Fruit fly (Drosophila melanogaster) whole organism, wandering third instar larva: ENCODE results near the gene mib1.

Experiments
- Abd-B ChIP-seq: fragments of >200 bp; optimal IDR thresholded peaks from 2 replicates; lab custom pipeline; 2017; ENCODE audit warnings: missing biosample characterization, missing genetic modification characterization
- CG32264 ChIP-seq: fragments of 200-800 bp; sonication (Bioruptor generic); optimal IDR thresholded peaks from 2 replicates; lab custom pipeline; 2016; ENCODE audit warnings: missing biosample characterization, missing genetic modification characterization
- CG9705 ChIP-seq: fragments of 200-800 bp; sonication (Bioruptor generic); optimal IDR thresholded peaks from 2 replicates; lab custom pipeline; 2018; ENCODE audit warnings: missing biosample characterization, mild to moderate bottlenecking, missing genetic modification characterization
- CrebA ChIP-seq: fragments of 200-800 bp; sonication (Bioruptor generic); optimal IDR thresholded peaks from 2 replicates; lab custom pipeline; 2016; ENCODE audit warnings: missing biosample characterization, mild to moderate bottlenecking, missing genetic modification characterization, borderline replicate concordance
- Dfd ChIP-seq: fragments of >200 bp; optimal IDR thresholded peaks from 2 replicates; lab custom pipeline; 2017; ENCODE audit warnings: missing biosample characterization, missing genetic modification characterization
- Dif ChIP-seq: fragments of 200-275, 200-300 bp; sonication (Bioruptor generic); optimal IDR thresholded peaks from 2 replicates; lab custom pipeline; 2018; ENCODE audit warnings: missing biosample characterization, missing genetic modification characterization; ENCODE audit not compliant: partially characterized antibody
- GATAd ChIP-seq: sonication (Bioruptor generic); optimal IDR thresholded peaks from 2 replicates; lab custom pipeline; 2016; ENCODE audit warnings: missing biosample characterization, missing genetic modification characterization
- HLH106 ChIP-seq: fragments of 200-800 bp; optimal IDR thresholded peaks from 3 replicates; lab custom pipeline; 2019; ENCODE audit warnings: missing biosample characterization, mild to moderate bottlenecking, missing genetic modification characterization, moderate library complexity
- Hnf4 ChIP-seq: fragments of 200-800 bp; sonication (Bioruptor generic); optimal IDR thresholded peaks from 2 replicates; lab custom pipeline; 2016; ENCODE audit warnings: missing biosample characterization, mild to moderate bottlenecking, missing genetic modification characterization
- Hr78 ChIP-seq: fragments of >200 bp; optimal IDR thresholded peaks from 2 replicates; lab custom pipeline; 2017; ENCODE audit warnings: missing biosample characterization, missing genetic modification characterization
- Hr83 ChIP-seq: fragments of 200-300 bp; sonication (Bioruptor generic); optimal IDR thresholded peaks from 2 replicates; lab custom pipeline; 2016; ENCODE audit warnings: missing biosample characterization, mild to moderate bottlenecking, missing genetic modification characterization, moderate library complexity; ENCODE audit not compliant: poor library complexity, severe bottlenecking
- Jra ChIP-seq: sonication (Bioruptor generic); optimal IDR thresholded peaks from 2 replicates; lab custom pipeline; 2016; ENCODE audit warnings: missing biosample characterization, missing genetic modification characterization
- Mio ChIP-seq: sonication (Bioruptor generic); optimal IDR thresholded peaks from 2 replicates; lab custom pipeline; 2016; ENCODE audit warnings: missing biosample characterization, missing genetic modification characterization
- Myc ChIP-seq: fragments of >200 bp; optimal IDR thresholded peaks from 2 replicates; lab custom pipeline; 2017
- N ChIP-seq: fragments of >200 bp; optimal IDR thresholded peaks from 2 replicates; lab custom pipeline; 2018; ENCODE audit warnings: missing biosample characterization, missing external identifiers, missing genetic modification characterization
- OdsH ChIP-seq: fragments of 200-800 bp; sonication (Bioruptor generic); optimal IDR thresholded peaks from 2 replicates; lab custom pipeline; 2016; ENCODE audit warnings: missing biosample characterization, mild to moderate bottlenecking, missing genetic modification characterization
- Rel ChIP-seq, 2 experiments: fragments of 200-800 bp; sonication (Bioruptor generic) in 1 of 2; optimal IDR thresholded peaks; 2 replicates in 1 of 2; 3 replicates in 1 of 2; lab custom pipeline; 2016 to 2019; ENCODE audit warnings: mild to moderate bottlenecking in 2 of 2, missing biosample characterization in 2 of 2, missing genetic modification characterization in 2 of 2, moderate library complexity in 1 of 2
- Sp1 ChIP-seq: fragments of 200-800 bp; sonication (Bioruptor generic); optimal IDR thresholded peaks from 3 replicates; lab custom pipeline; 2019; ENCODE audit warnings: missing biosample characterization, mild to moderate bottlenecking, missing genetic modification characterization, moderate library complexity
- Vsx2 ChIP-seq: fragments of 200-300, 225-300 bp; sonication (Bioruptor generic); optimal IDR thresholded peaks from 2 replicates; lab custom pipeline; 2018; ENCODE audit warnings: missing biosample characterization, missing genetic modification characterization; ENCODE audit not compliant: partially characterized antibody
- br ChIP-seq: fragments of 200-800 bp; sonication (Bioruptor generic); optimal IDR thresholded peaks from 2 replicates; lab custom pipeline; 2016; ENCODE audit warnings: missing biosample characterization, missing genetic modification characterization
- brk ChIP-seq: fragments of 200-800 bp; sonication (Bioruptor generic); optimal IDR thresholded peaks from 2 replicates; lab custom pipeline; 2016; ENCODE audit warnings: missing biosample characterization, mild to moderate bottlenecking, missing genetic modification characterization
- dl ChIP-seq, 2 experiments: fragments of 175-275, 200-275 bp in 1 of 2; fragments of 200-275 bp in 1 of 2; sonication (Bioruptor generic); optimal IDR thresholded peaks; lab custom pipeline; 2018; ENCODE audit warnings: mild to moderate bottlenecking in 2 of 2, missing biosample characterization in 2 of 2, missing genetic modification characterization in 2 of 2, moderate library complexity in 2 of 2; ENCODE audit not compliant: partially characterized antibody in 2 of 2, insufficient read depth in 1 of 2
- dmrt93B ChIP-seq: fragments of 200-800 bp; sonication (Bioruptor generic); optimal IDR thresholded peaks from 2 replicates; lab custom pipeline; 2018; ENCODE audit warnings: missing biosample characterization, mild to moderate bottlenecking, missing genetic modification characterization
- dsf ChIP-seq: sonication (Bioruptor generic); optimal IDR thresholded peaks from 2 replicates; lab custom pipeline; 2016; ENCODE audit warnings: missing biosample characterization, missing genetic modification characterization, borderline replicate concordance
- ey ChIP-seq: fragments of 200-800 bp; sonication (Bioruptor generic); optimal IDR thresholded peaks from 2 replicates; lab custom pipeline; 2016; ENCODE audit warnings: missing biosample characterization, missing genetic modification characterization
- foxo ChIP-seq, 2 experiments: fragments of 200-800 bp; sonication (Bioruptor generic); optimal IDR thresholded peaks; 2 replicates in 1 of 2; 3 replicates in 1 of 2; lab custom pipeline; 2016 to 2017; ENCODE audit warnings: missing biosample characterization in 2 of 2, missing genetic modification characterization in 2 of 2
- fru ChIP-seq: fragments of 200-800 bp; sonication (Bioruptor generic); optimal IDR thresholded peaks from 3 replicates; lab custom pipeline; 2016; ENCODE audit warnings: missing biosample characterization, mild to moderate bottlenecking, missing genetic modification characterization
- h ChIP-seq: fragments of 200-800 bp; sonication (Bioruptor generic); optimal IDR thresholded peaks from 3 replicates; lab custom pipeline; 2016; ENCODE audit warnings: missing biosample characterization, mild to moderate bottlenecking, missing genetic modification characterization
- jim ChIP-seq: fragments of 175-275, 200-325 bp; sonication (Bioruptor generic); optimal IDR thresholded peaks from 2 replicates; lab custom pipeline; 2016; ENCODE audit warnings: missing biosample characterization, mild to moderate bottlenecking, missing genetic modification characterization
- lola ChIP-seq: fragments of >200 bp; optimal IDR thresholded peaks from 2 replicates; lab custom pipeline; 2017; ENCODE audit warnings: missing biosample characterization, missing genetic modification characterization
- pan ChIP-seq: fragments of >200 bp; optimal IDR thresholded peaks from 2 replicates; lab custom pipeline; 2017
- psq ChIP-seq: fragments of 200-800 bp; sonication (Bioruptor generic); optimal IDR thresholded peaks from 3 replicates; lab custom pipeline; 2017; ENCODE audit warnings: missing biosample characterization, mild to moderate bottlenecking, missing genetic modification characterization, moderate library complexity
- rgr ChIP-seq: fragments of 200-800 bp; sonication (Bioruptor generic); optimal IDR thresholded peaks from 3 replicates; lab custom pipeline; 2016; ENCODE audit warnings: missing biosample characterization, mild to moderate bottlenecking, missing genetic modification characterization
- sage ChIP-seq: fragments of 200-800 bp; sonication (Bioruptor generic); optimal IDR thresholded peaks from 2 replicates; lab custom pipeline; 2016; ENCODE audit warnings: missing biosample characterization, mild to moderate bottlenecking, missing genetic modification characterization
- sv ChIP-seq: fragments of 200-800 bp; sonication (Bioruptor generic); optimal IDR thresholded peaks from 3 replicates; lab custom pipeline; 2016; ENCODE audit warnings: missing biosample characterization, missing genetic modification characterization
- tai ChIP-seq: sonication (Bioruptor generic); optimal IDR thresholded peaks from 2 replicates; lab custom pipeline; 2016; ENCODE audit warnings: missing biosample characterization, missing genetic modification characterization
- usp ChIP-seq: fragments of >200 bp; optimal IDR thresholded peaks from 2 replicates; lab custom pipeline; 2017; ENCODE audit warnings: missing biosample characterization, missing genetic modification characterization
- woc ChIP-seq: sonication (Bioruptor generic); optimal IDR thresholded peaks from 2 replicates; lab custom pipeline; 2016; ENCODE audit warnings: missing biosample characterization, mild to moderate bottlenecking, missing genetic modification characterization

mib1 gene

DNA sequence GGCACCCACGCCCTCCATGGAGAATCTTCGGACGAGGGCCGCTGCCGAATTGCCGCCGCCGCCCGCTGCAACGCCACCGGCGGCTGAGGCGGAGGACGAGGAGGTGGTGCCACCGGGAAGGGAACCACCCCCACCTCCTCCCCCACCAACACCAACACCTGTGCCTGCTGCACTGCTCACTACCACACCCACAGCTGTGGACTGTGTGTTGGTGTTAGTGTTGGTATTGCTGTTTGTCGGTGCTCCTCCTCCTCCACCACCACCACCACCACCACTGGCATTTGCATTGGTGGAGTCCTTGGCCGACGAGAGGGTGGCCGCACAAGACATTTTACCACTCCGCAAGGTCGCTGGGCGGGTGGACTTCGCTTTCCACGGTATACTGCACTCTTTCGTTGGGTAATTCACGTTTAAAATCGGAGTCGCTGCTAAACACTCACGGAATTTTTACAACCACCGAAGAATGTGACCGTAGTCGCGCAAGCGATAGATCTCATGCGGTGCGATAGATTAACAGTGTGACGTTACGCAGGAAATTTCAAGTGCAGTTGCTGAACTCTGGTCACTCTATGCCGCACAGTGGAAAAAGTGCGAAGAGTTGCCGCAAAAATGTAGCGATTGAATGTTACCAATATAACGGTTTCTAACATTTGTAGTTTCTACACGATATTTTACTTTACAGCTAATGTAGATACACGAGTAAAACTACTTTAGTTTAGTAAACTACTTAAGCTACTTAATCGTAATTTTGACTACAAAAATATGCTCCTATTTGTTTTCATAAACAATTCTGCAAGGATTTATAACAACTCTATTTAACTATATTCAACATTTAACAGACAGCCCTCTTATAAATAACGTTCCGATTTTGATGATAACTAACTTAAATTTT is at the start of gene mib1:
Gene mib1 (minus strand): TSS at position 494 of the 892 bp plus-strand sequence.
- no peak for TF ChIP-seq dmrt93B (GFP tag; lab: Kevin White, UChicago)
- TF ChIP-seq h (GFP tag; lab: Kevin White, UChicago) = peak; percentile 14
- no peak for TF ChIP-seq brk (GFP tag; lab: Kevin White, UChicago)
- TF ChIP-seq Mio (GFP tag; lab: Kevin White, UChicago) = no peak
- TF ChIP-seq fru (GFP tag; lab: Kevin White, UChicago) = peak; percentile 34
- peak in 1 of 2 experiments; percentile 18 for TF ChIP-seq foxo (GFP tag; optimal IDR thresholded peaks at IDR 0.05; lab: Kevin White, UChicago)
- no peak for TF ChIP-seq rgr (GFP tag; lab: Kevin White, UChicago)
- no peak for TF ChIP-seq CrebA (GFP tag; lab: Kevin White, UChicago)
- TF ChIP-seq usp = no peak
- no peak for TF ChIP-seq Rel (GFP tag; optimal IDR thresholded peaks at IDR 0.05; lab: Kevin White, UChicago)
- peak; percentile 56 for TF ChIP-seq Rel (tag; optimal IDR thresholded peaks at IDR 0.05; lab: Kevin White, UChicago)
- no peak for TF ChIP-seq lola (GFP tag; lab: Kevin White, UChicago)
- peak; percentile 29 for TF ChIP-seq psq (GFP tag; lab: Kevin White, UChicago)
- no peak for TF ChIP-seq GATAd (GFP tag; lab: Kevin White, UChicago)
- no peak for TF ChIP-seq sv (GFP tag; lab: Kevin White, UChicago)
- no peak for TF ChIP-seq CG9705 (GFP tag; lab: Kevin White, UChicago)
- TF ChIP-seq ey (GFP tag; lab: Kevin White, UChicago) = no peak
- no peak for TF ChIP-seq CG32264 (GFP tag; lab: Kevin White, UChicago)
- peak; percentile 25 for TF ChIP-seq HLH106
- no peak for TF ChIP-seq dl (GFP tag; optimal IDR thresholded peaks at IDR 0.05; lab: Kevin White, UChicago; ENCODE audit: insufficient read depth in 1 of 2, partially characterized antibody in 2 of 2)
- TF ChIP-seq Hr83 (GFP tag; lab: Kevin White, UChicago) = peak; percentile 71
- no peak for TF ChIP-seq pan (lab: Kevin White, UChicago)
- TF ChIP-seq Vsx2 = no peak
- no peak for TF ChIP-seq Abd-B (GFP tag; lab: Kevin White, UChicago)
- TF ChIP-seq woc (GFP tag; lab: Kevin White, UChicago) = peak; percentile 88
- no peak for TF ChIP-seq OdsH (GFP tag; lab: Kevin White, UChicago)
- peak; percentile 6 for TF ChIP-seq Myc
- TF ChIP-seq Dfd = peak; percentile 85
- TF ChIP-seq sage = no peak
- no peak for TF ChIP-seq Hnf4
- TF ChIP-seq tai (GFP tag; lab: Kevin White, UChicago) = no peak
- peak; percentile 63 for TF ChIP-seq N (GFP tag; lab: Kevin White, UChicago)
- no peak for TF ChIP-seq Hr78 (GFP tag; lab: Kevin White, UChicago)
- no peak for TF ChIP-seq br (GFP tag; lab: Kevin White, UChicago)
- TF ChIP-seq Jra (GFP tag; lab: Kevin White, UChicago) = no peak
- TF ChIP-seq dsf (GFP tag; lab: Kevin White, UChicago) = no peak
- no peak for TF ChIP-seq jim (GFP tag; lab: Kevin White, UChicago)
- peak; percentile 43 for TF ChIP-seq Sp1 (GFP tag; lab: Kevin White, UChicago)
- TF ChIP-seq Dif (GFP tag; lab: Kevin White, UChicago) = peak; percentile 14
- TF ChIP-seq, all 38 proteins: peak for 13
